Worm (Caenorhabditis elegans): Measurements from ENCODE around the gene pigx-1.

Gene pigx-1

DNA sequence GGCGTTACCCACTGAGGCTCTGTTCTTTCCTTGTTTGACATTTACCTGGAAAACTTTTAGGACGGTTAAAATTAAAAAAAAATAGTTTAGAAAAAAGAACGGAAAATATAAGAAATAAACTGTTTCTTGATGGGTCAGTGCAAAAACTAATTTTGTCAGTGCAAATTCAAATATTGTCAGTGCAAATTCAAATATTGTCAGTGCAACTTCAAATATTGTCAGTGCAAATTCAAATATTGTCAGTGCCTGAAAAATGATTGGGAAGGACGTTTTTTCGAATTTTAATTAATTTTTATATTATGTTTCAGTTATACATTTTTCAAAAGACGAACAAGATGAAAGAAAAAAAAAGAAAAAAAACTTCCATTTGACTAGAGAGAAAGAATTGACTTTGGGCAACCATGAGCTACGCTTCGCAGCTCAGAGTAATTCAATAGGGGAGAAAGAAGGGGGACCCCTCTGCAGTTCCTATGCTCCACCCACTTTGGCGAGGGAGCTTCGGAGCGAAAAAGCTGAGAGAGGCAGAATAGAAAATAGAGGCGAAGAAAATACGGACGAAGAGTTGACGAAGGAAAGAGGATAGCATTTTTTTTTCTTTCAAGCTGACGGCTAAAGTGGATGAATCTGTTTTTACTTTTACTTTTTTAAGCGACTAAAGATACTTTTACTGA is 34.3 kb downstream of the pigx-1 start, which contains the start of gene unc-1:
TSS of gene unc-1 (minus strand) at position 51 of the 671 bp plus-strand sequence.
- TF ChIP-seq him-1 (tag; optimal IDR thresholded peaks at IDR 0.05) (peak; percentile 52), dao-5 (tag; optimal IDR thresholded peaks at IDR 0.05) (no peak), W03F9.2 (tag; optimal IDR thresholded peaks at IDR 0.05) (no peak)

DNA sequence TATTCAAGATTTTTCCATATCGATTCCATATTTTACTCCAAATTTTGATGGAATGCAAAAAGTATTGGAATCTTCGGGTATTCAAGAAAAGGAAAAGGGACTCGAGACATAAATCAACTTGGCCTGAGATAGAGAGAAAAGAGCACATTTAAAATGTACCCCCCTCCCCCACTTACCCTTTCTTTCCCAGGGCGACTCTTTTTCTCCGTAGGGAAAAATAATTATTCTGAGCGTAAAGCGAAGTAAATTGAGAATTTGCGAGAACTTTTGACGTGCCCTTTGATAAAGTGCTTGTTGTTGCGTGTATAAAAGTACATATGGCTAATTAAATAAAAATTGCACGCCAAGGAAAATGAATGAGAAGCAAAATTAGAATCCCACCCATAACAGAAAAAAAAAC is 36.1 kb downstream of the pigx-1 start:
- TF ChIP-seq him-1 (tag; optimal IDR thresholded peaks at IDR 0.05) (no peak), W03F9.2 (tag; optimal IDR thresholded peaks at IDR 0.05) (no peak), dao-5 (tag; optimal IDR thresholded peaks at IDR 0.05) (no peak)

DNA sequence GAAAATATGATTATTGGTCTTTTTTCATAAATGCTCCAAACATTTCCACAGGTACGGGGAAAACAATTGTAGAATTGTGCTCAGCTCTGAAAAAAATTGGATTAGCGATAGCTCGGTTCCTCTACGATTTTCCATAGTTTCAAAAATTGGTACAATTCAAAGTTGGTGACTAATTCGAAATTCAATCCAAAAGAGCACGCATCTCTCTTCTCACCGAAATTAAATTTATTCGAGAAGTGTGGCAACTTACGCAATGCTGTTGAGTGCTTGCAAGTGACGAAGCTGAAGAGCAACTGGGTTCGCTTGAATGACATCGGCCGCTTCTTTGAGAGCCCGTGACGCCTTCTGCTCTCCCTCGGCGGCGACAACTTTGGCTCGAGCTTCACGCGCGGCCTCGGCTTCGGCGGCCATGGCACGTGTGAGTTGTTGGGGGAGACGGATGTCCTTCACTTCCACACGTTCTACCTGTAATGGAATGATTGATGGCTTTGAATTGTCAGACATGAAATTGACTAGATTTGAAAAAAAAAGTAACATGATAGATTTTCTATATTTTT is 38.9 kb downstream of the pigx-1 start:
- TF ChIP-seq him-1 (tag; optimal IDR thresholded peaks at IDR 0.05) (peak; percentile 18), W03F9.2 (tag; optimal IDR thresholded peaks at IDR 0.05) (no peak)

DNA sequence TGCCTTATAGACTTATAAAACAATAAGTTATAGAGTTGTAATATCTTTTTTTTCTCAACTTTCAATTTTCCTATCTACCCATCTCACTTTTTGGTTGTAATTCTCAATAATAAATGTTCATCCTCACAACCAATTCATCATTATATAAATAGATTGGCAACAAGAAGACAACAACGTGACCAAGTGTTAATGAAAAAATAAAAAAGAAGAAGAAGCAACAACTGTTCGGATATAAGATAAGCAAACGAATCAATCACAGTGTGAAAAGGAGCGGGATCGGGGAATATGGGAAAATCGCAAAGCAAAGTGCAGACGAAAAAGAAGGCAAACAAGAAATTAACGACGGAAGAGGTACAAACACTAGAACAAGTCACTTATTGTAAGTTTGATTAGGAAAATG is 42.9 kb downstream of the pigx-1 start, which contains the start of gene ncs-3:
TSS of gene ncs-3 (plus strand) at position 153 of the 400 bp plus-strand sequence.
- TF ChIP-seq dao-5 (tag; optimal IDR thresholded peaks at IDR 0.05) = no peak
- TF ChIP-seq him-1 (tag; optimal IDR thresholded peaks at IDR 0.05) = no peak
- TF ChIP-seq W03F9.2 (tag; optimal IDR thresholded peaks at IDR 0.05) = no peak

DNA sequence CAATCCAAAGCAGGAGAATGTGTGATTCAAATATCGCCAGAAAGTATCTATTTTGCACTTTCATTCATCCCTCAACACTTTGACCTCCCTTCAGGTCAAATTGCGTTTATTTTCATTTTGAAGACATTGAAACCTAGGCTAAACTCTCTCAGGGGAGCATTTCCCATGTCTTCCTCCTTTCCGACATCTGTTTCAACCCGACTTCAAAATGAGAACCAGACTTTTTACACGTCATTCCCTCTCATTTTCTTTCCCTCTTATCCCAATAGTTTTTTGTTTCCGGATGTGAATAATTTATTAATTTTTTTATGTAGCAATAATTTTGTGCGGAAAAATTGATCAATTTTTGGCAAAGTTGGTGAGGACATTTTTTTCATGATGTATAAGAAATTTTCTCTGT is 43.9 kb downstream of the pigx-1 start:
- TF ChIP-seq W03F9.2 (tag; optimal IDR thresholded peaks at IDR 0.05) (no peak), him-1 (tag; optimal IDR thresholded peaks at IDR 0.05) (no peak)

DNA sequence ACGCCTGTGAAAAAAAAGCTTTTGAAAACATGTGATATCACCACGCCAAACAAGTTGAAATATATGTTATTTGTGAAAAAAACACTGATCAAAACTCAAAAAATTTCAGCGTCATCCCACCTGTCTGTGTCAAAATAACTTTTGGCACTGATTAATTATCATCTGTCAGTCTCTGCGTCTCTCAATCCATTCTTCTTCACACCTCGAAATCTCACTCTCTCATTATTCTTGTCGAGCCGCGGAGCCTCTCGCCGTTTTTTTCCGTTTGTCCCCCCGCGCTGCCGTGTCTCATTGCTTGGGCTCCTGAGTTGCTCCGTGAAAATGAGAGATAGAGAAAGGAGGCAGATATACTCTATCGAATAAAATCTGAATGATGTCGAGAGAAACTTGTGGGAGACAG is 45.8 kb downstream of the pigx-1 start:
- no peak for TF ChIP-seq him-1 (tag; optimal IDR thresholded peaks at IDR 0.05)
- no peak for TF ChIP-seq dao-5 (tag; optimal IDR thresholded peaks at IDR 0.05)
- TF ChIP-seq W03F9.2 (tag; optimal IDR thresholded peaks at IDR 0.05) = no peak

DNA sequence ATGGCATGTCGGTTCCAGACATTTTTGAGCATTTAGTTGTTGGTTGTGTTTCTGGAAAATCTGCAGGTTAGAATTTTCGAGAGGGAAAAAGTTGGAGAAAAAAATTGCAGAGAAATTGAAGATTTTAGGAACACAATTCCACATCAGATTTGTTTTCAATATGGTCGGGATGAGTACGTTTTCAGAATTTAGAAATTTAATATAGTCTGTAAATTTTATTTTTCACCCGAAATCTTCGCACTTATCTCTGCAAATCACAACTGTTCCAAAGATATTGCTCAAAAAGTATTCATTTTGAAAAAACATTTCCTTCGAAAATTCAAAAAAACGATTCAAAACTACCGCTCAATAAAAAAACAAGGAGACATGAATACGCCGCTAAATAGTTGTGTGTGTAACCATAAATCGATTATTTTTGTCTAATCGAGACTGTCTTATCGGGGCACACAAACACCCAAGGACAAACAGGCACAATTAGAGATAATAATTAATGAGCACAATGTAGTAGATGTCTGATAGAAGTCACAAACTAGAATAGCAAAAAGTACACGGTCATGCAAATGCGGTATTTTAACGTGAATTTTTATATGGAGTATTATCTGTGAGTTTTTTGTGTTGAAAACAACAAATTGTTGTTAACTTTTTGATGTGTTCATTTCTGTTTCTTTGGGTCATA is 50.5 kb downstream of the pigx-1 start, which contains the start of gene vpat-1:
TSS of gene vpat-1 (minus strand) at position 51 of the 676 bp plus-strand sequence.
- no peak for TF ChIP-seq him-1 (tag; optimal IDR thresholded peaks at IDR 0.05)
- TF ChIP-seq W03F9.2 (tag; optimal IDR thresholded peaks at IDR 0.05) = no peak
- no peak for TF ChIP-seq dao-5 (tag; optimal IDR thresholded peaks at IDR 0.05)

Data from whole organism, L4/young adult.